Worm (Caenorhabditis elegans): ENCODE measurements around the gene F55C12.19.
A peak's percentile ranks its signal among the peaks of the same experiment; 100 is the strongest.

F55C12.19 gene

DNA sequence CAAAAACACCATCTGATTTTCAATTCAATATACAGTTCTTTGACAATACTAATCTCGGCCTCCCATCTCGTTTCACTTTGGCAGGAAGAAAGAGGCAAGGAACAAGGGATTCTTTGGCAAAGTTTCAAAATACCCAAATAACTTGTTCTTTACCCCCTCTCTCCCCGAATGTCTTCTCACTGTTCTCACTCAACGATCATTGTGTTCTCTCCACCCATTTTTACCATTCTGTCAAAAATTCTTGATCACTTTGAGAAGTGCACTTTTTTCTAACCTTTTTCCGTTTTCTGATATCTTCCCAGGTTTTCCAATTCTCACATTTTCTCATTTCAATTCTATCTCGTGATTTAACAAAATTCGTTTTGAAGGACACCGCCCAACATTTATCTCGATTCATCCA is 11.8 kb upstream of the F55C12.19 start, which contains the start of gene H41C03.1:
Gene H41C03.1, plus strand, starts transcription at position 301 of the 400 bp plus-strand sequence.
- TF ChIP-seq daf-8 (GFP tag; IDR thresholded peaks at IDR 0.05) (no peak), F44E2.7 (GFP tag; IDR thresholded peaks at IDR 0.05) (no peak), lin-39 (tag; optimal IDR thresholded peaks at IDR 0.05) (no peak), aly-2 (tag; optimal IDR thresholded peaks at IDR 0.05) (no peak), lin-15B (tag; optimal IDR thresholded peaks at IDR 0.05) (no peak), spr-1 (tag; optimal IDR thresholded peaks at IDR 0.05) (no peak), nhr-102 (tag; optimal IDR thresholded peaks at IDR 0.05) (no peak), ceh-62 (tag; optimal IDR thresholded peaks at IDR 0.05) (no peak), T20F7.1 (GFP tag; optimal IDR thresholded peaks at IDR 0.05) (no peak), rbr-2 (tag; optimal IDR thresholded peaks at IDR 0.05) (no peak)

DNA sequence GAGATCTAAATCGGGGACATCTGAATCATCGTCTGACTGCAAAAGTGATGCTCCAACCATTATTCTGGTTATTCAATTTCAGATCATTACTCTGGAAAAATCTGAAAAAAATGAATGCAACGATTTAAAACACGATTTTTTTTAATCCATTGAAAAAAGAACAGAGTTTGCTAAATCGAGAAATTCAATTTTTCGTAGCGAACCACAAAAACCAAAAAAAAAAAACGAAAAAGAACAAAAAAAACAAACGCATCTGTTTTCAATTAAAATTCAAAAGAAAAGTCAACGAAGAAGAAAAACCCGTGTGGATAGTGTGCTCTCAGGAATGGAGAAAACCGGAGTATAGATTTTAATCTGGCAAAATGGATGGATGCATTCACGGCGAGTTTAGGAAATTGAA is 7.6 kb upstream of the F55C12.19 start, which contains the start of gene F55C12.4:
Gene F55C12.4, minus strand, starts transcription at position 101 of the 400 bp plus-strand sequence.
- TF ChIP-seq egl-43 (GFP tag; IDR thresholded peaks at IDR 0.05) (no peak), F37D6.2 (tag; optimal IDR thresholded peaks at IDR 0.05) (no peak), unc-130 (GFP tag; optimal IDR thresholded peaks at IDR 0.05) (no peak), mdl-1 (tag; optimal IDR thresholded peaks at IDR 0.05) (no peak), ceh-32 (tag; optimal IDR thresholded peaks at IDR 0.05; ENCODE audit: poor library complexity) (no peak), zip-2 (tag; optimal IDR thresholded peaks at IDR 0.05) (no peak), fos-1 (tag; optimal IDR thresholded peaks at IDR 0.05) (no peak), lir-3 (tag; optimal IDR thresholded peaks at IDR 0.05) (no peak), dve-1 (tag; optimal IDR thresholded peaks at IDR 0.05; ENCODE audit: insufficient read depth) (no peak), unc-62 (GFP tag; optimal IDR thresholded peaks at IDR 0.05 in 1 of 2) (no peak), unc-62 (tag; optimal IDR thresholded peaks at IDR 0.05) (no peak), tra-1 (GFP tag; IDR thresholded peaks at IDR 0.05) (no peak), lin-1 (GFP tag; IDR thresholded peaks at IDR 0.05) (no peak), ztf-11 (tag; optimal IDR thresholded peaks at IDR 0.05) (no peak), nhr-42 (GFP tag; IDR thresholded peaks at IDR 0.05) (no peak), attf-4 (tag; optimal IDR thresholded peaks at IDR 0.05) (no peak), D1046.2 (GFP tag; IDR thresholded peaks at IDR 0.05) (no peak), snpc-4 (tag; optimal IDR thresholded peaks at IDR 0.05) (no peak), spr-1 (tag; optimal IDR thresholded peaks at IDR 0.05) (no peak)

DNA sequence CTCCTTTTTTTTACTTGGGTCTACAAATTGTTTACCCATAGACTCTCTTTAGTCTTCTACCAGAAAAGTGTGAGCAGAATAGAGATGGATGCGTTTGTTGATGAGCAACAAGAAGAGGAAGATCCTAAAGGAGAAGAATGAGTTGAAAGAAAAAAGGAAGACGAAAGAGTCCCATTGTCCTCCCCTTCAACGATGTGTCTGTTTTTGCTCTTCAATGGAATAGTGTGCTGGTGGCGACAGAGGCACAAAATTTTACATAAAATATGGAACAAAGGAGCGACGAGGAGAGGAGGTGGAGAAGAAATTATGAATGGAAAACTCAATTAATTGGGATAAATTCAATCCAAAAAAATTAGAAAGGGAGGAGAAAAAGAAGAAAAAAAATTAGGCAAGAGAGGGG is 5.3 kb upstream of the F55C12.19 start:
- TF ChIP-seq lin-13 (GFP tag; optimal IDR thresholded peaks at IDR 0.05) = no peak
- TF ChIP-seq dmd-9 (GFP tag; IDR thresholded peaks at IDR 0.05) = no peak
- TF ChIP-seq fkh-10 (GFP tag; optimal IDR thresholded peaks at IDR 0.05) = peak; percentile 87

DNA sequence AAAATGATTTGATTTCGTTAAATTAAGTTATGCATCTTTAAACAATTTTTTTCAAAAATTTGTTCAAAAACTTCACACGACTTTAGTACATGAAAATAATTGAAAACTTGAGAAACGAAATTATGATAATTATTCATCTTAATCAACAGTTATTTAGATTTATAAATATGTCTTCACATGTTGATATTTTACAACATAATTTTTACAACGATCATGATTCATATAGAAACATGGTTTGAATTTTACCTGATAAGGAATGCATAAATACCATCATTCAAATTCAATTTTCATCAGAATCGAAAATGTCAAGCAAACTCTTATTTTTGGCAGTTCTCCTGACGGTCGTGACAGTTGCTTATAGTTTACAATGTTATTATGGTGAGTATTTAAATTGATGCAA is 2.0 kb upstream of the F55C12.19 start, which contains the start of gene tag-234:
Gene tag-234, plus strand, starts transcription at position 301 of the 400 bp plus-strand sequence.
- TF ChIP-seq daf-16 (GFP tag; optimal IDR thresholded peaks at IDR 0.05) (no peak), daf-16 (tag; optimal IDR thresholded peaks at IDR 0.05) (peak; percentile 64), nhr-28 (tag; optimal IDR thresholded peaks at IDR 0.05) (peak; percentile 4), nhr-6 (tag; optimal IDR thresholded peaks at IDR 0.05) (peak; percentile 7), spr-1 (tag; optimal IDR thresholded peaks at IDR 0.05) (no peak), lin-15B (tag; optimal IDR thresholded peaks at IDR 0.05) (no peak)

DNA sequence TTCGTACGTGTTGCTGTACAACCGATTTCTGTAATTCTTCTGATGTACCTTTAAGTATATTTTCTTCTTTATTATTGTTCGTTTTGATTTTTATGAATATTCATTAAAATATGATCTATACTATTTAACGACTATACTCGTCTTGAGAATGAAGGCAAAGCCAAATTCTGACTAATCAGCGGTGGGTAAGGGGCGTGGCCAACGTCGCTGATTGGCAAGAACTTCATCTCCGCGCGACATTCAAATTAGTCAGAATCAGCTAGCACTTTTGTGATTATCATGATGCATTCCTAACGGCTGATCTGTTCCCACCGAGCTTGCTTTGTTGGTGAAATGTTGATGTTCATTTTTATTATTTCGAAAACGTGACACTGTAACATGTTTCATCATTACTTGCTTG is 981 bp downstream of the F55C12.19 start:
- TF ChIP-seq nhr-10 (tag; optimal IDR thresholded peaks at IDR 0.05) (no peak), php-3 (GFP tag; IDR thresholded peaks at IDR 0.05) (0 out of 2 replicates have a peak, but pooled peaks have one; percentile 20), ama-1 (optimal IDR thresholded peaks at IDR 0.05) (peak; percentile 36), nhr-28 (tag; optimal IDR thresholded peaks at IDR 0.05) (peak; percentile 24), mes-2 (tag; optimal IDR thresholded peaks at IDR 0.05; ENCODE audit: poor library complexity, severe bottlenecking) (peak; percentile 35), aha-1 (tag) (no peak)

Data from whole organism, L4 larva.